Worm (Caenorhabditis elegans): ENCODE measurements around the gene ins-39.

ins-39 gene

DNA sequence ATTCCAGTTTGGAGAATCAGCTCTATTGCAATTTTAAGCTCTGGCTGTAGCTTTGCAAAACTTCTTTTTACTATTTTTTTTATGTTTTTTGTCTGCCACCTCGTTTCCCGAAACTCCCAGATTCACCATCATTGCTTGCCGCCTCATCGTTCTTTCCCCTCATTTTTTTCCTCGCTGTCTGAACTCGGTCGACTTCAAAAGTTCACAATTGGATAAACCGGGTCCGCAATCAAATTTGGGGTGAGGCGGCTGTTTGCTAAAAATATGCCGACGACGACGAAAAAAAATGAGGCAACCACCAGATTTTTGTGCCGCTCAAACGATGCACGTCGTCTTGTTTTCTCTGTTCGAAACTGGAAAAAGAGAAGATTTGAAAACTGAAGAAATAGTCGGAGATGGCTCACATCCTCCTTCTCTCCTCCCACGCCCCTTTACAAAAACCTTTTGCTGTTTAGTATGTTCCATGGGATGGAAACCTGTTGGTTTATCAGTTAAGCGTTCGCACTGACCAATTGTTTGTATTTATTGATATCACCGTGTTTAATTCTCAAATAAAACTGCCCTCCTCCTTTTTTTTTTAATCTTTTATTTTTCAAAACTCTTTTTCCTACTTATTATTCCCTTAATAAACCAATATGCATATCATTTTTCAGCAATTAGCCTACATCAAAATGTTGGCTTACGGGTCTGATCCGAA lies 49.5 kb downstream of the ins-39 start, which contains the start of gene dop-4:
Gene dop-4 (plus strand): TSS at position 647 of the 697 bp plus-strand sequence.
- TF ChIP-seq dao-5 (tag; optimal IDR thresholded peaks at IDR 0.05) (no peak), W03F9.2 (tag; optimal IDR thresholded peaks at IDR 0.05) (no peak), him-1 (tag; optimal IDR thresholded peaks at IDR 0.05) (no peak)
